Worm (Caenorhabditis elegans): ENCODE results near the gene C17E7.9.

C17E7.9 gene

DNA sequence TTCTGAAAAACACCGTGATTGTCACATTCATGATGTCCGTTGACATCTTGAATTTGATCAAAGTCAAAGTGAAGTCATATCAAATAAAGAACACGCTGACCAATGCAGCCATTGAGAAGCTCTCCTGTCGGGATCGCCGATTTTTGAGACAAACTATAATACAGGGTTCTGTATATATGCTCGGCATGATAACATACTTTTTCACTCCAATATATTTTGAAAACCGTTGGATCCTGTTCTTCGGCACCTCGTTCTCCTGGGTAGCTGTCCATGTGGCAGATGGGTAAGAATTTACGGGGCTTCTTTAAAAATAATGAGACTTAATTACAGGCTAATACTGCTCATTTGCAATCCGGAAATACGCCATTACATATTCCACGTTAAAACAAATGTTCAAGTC, 31.9 kb upstream of the C17E7.9 start:
- TF ChIP-seq syd-9 (tag; optimal IDR thresholded peaks at IDR 0.05) (no peak), fax-1 (tag; optimal IDR thresholded peaks at IDR 0.05) (no peak), hlh-13 (GFP tag; optimal IDR thresholded peaks at IDR 0.05) (no peak), ceh-34 (tag; optimal IDR thresholded peaks at IDR 0.05) (no peak), F13H6.1 (tag; optimal IDR thresholded peaks at IDR 0.05) (no peak), nhr-232 (tag; optimal IDR thresholded peaks at IDR 0.05) (no peak), sox-4 (tag; optimal IDR thresholded peaks at IDR 0.05) (no peak), unc-55 (GFP tag; optimal IDR thresholded peaks at IDR 0.05) (no peak), ceh-18 (tag; optimal IDR thresholded peaks at IDR 0.05) (no peak), tbx-7 (tag; optimal IDR thresholded peaks at IDR 0.05) (no peak), pat-9 (tag; optimal IDR thresholded peaks at IDR 0.05) (no peak), dve-1 (tag; optimal IDR thresholded peaks at IDR 0.05) (no peak)

DNA sequence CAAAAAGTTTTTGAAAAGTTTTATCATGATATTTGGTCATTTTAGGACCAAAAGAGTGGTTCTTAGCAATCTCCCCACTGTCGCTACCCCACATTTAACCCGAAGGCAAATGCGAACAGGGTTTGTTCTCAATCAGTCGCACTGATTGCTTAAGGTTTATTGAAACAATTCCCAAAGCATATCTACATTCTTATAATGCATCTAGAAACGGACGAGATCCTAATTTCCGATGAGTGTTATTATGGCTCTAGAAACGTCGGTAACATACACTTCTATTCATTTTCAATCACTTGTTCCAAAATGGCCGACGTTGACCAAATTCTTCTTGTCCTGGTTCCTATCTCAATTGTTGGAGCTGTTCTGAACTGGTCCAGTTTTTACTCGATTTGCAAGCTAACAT, 31.0 kb upstream of the C17E7.9 start, which contains the start of gene srx-65:
TSS of gene srx-65 (plus strand) at position 301 of the 400 bp plus-strand sequence.
- TF ChIP-seq unc-55 (GFP tag; optimal IDR thresholded peaks at IDR 0.05) (no peak), C38D4.7 (GFP tag; optimal IDR thresholded peaks at IDR 0.05) (no peak), fkh-6 (tag; optimal IDR thresholded peaks at IDR 0.05) (no peak), ttx-3 (tag; optimal IDR thresholded peaks at IDR 0.05) (no peak), syd-9 (tag; optimal IDR thresholded peaks at IDR 0.05) (no peak), ceh-2 (tag; optimal IDR thresholded peaks at IDR 0.05) (no peak), eyg-1 (tag; optimal IDR thresholded peaks at IDR 0.05) (no peak), pha-2 (tag; optimal IDR thresholded peaks at IDR 0.05) (no peak), ceh-6 (GFP tag; optimal IDR thresholded peaks at IDR 0.05) (no peak), unc-3 (GFP tag; conservative IDR thresholded peaks at IDR 0.05) (no peak), unc-3 (tag; optimal IDR thresholded peaks at IDR 0.05) (no peak), ceh-22 (tag; optimal IDR thresholded peaks at IDR 0.05) (no peak), che-1 (tag; optimal IDR thresholded peaks at IDR 0.05) (no peak)

DNA sequence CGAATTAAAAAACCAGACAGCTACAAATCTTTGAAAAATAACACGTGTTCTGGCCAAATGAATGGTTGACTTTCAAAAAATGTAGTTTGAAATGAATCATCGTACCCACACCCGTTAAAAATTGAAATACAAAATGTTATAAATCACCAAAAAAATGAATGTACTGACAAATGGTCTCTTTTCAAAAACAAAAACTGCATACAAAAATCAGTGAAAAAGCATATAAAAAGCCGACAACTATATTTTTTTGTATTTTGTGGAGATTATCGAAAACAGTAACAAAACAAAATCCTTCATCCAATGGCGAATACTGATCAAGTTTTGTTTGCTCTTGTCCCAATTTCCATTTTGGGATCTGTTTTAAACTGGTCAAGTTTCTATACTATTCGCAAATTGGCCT, 28.6 kb upstream of the C17E7.9 start, which contains the start of gene srx-66:
TSS of gene srx-66 (plus strand) at position 301 of the 400 bp plus-strand sequence.
- TF ChIP-seq sox-2 (GFP tag; IDR thresholded peaks at IDR 0.05) (no peak), ceh-14 (tag; optimal IDR thresholded peaks at IDR 0.05) (no peak), elt-2 (tag; optimal IDR thresholded peaks at IDR 0.05) (no peak), che-1 (tag; optimal IDR thresholded peaks at IDR 0.05) (no peak), nhr-11 (tag; optimal IDR thresholded peaks at IDR 0.05) (no peak), hlh-15 (tag; optimal IDR thresholded peaks at IDR 0.05) (no peak), tbx-7 (tag; optimal IDR thresholded peaks at IDR 0.05) (no peak)

DNA sequence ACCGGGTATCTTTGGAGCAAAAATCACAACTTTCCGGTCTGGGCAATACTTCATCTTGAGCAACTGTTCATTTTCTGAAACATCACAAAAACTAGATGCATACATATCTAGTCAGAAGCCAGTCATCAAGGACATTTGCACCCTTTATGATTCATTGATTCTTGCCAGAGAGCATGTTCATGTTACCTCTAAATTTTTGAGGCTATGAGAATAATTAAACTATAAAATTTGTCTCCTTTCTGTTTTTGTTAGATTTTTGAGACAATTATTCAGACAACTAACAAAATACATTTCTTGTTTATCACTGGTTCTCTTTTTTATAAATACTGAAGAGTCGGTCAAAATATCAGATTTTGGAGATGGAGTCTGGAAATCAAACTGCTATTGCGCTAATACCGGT, 25.8 kb upstream of the C17E7.9 start, which contains the start of gene srx-67:
TSS of gene srx-67 (plus strand) at position 301 of the 400 bp plus-strand sequence.
- TF ChIP-seq ref-2 (tag; optimal IDR thresholded peaks at IDR 0.05) (no peak), nhr-11 (tag; optimal IDR thresholded peaks at IDR 0.05) (no peak), odd-2 (tag; optimal IDR thresholded peaks at IDR 0.05) (no peak), ceh-18 (tag; optimal IDR thresholded peaks at IDR 0.05) (no peak), zip-5 (tag; optimal IDR thresholded peaks at IDR 0.05) (no peak), ceh-9 (tag; optimal IDR thresholded peaks at IDR 0.05) (no peak)

DNA sequence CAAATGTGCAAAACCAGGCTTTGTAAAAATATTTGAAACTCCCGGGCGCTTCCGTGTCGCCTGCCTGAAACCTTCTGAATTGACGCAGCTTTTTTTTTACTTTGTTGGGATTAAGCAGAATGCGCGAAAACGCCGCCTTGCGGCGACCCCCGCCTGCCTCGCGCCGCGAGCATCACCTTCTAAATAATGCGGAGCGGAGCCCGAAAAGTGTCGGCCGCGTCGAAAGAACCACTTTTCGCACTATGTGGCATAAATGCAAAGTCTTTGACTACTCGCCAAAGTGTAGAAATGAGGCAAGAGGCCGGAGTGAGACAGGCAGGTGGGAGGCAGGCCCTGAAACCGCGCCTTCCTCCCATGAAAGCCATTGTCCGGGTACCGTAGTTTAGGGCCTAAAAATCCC, 22.5 kb upstream of the C17E7.9 start:
- no peak for TF ChIP-seq ceh-22 (tag; optimal IDR thresholded peaks at IDR 0.05)
- TF ChIP-seq hlh-30 (tag; optimal IDR thresholded peaks at IDR 0.05; ENCODE audit: insufficient read depth), result no peak
- TF ChIP-seq ama-1 (optimal IDR thresholded peaks at IDR 0.05), result no peak
- no peak for TF ChIP-seq ceh-48 (tag; optimal IDR thresholded peaks at IDR 0.05)
- no peak for TF ChIP-seq madf-2 (tag; optimal IDR thresholded peaks at IDR 0.05)
- TF ChIP-seq elt-2 (tag; optimal IDR thresholded peaks at IDR 0.05), result no peak
- TF ChIP-seq ztf-16 (tag; optimal IDR thresholded peaks at IDR 0.05), result no peak
- no peak for TF ChIP-seq ceh-19 (GFP tag; optimal IDR thresholded peaks at IDR 0.05)
- no peak for TF ChIP-seq ceh-31 (tag; optimal IDR thresholded peaks at IDR 0.05)
- no peak for TF ChIP-seq pax-1 (tag; optimal IDR thresholded peaks at IDR 0.05)

All from whole organism, late embryonic.